Fruit fly (Drosophila melanogaster): ENCODE results near the gene piwi.

DNA sequence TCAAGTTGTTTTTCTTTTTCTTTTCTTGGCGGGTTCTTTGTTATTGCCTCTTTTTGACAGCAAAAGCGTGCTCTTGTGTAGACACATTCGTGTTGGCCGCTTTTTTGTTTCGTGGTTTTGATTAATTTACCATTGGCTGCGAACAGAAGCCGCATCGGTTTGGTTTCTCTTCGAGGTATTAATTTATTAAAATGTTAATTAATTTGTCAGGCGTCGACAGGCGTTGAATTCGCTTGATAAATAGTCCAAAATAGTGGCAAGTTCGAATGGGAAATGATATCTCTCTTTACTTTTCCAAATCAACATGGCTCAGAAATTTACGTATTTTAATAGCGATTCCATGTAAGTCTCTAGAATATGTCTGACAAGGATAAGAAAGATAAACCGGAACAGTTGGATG lies 47.3 kb upstream of the piwi start, which contains the start of gene CG18666:
- TF ChIP-seq h (optimal IDR thresholded peaks at IDR 0.05) (no peak), insv (optimal IDR thresholded peaks at IDR 0.05) (no peak), psq (optimal IDR thresholded peaks at IDR 0.05) (no peak), ttk (optimal IDR thresholded peaks at IDR 0.05) (no peak), Myc (optimal IDR thresholded peaks at IDR 0.05) (no peak)
